Worm (Caenorhabditis elegans): ENCODE measurements around the gene cup-15.

Gene cup-15

DNA sequence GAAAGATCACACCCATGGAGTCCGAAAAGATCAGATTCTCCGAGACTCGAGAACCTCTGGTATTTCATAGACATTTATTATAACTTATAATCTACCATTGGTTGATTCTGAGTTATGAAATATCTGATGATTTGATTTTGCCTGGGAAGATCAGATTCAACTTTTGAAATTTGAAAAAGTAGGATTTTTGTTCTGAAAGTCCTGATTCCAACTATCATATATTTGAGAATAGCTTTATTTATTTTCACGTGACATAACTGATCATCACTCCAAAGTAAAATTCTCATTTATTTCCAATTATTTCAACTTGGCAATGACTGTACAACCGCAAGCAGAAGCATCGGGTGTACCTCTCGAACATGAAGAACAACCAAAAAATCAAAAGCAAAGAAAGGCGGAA lies 46.9 kb downstream of the cup-15 start, which contains the start of gene Y51B9A.7:
TSS of gene Y51B9A.7 (plus strand) at position 301 of the 400 bp plus-strand sequence.
- no peak for TF ChIP-seq C08G9.2 (tag; optimal IDR thresholded peaks at IDR 0.05)
- no peak for TF ChIP-seq gmeb-2 (tag; optimal IDR thresholded peaks at IDR 0.05)
- no peak for TF ChIP-seq ceh-19 (GFP tag; optimal IDR thresholded peaks at IDR 0.05)
- TF ChIP-seq Y22D7AL.16 (tag; optimal IDR thresholded peaks at IDR 0.05), result no peak
- TF ChIP-seq hlh-30 (tag; optimal IDR thresholded peaks at IDR 0.05; ENCODE audit: insufficient read depth), result no peak
- TF ChIP-seq pha-4 (tag; optimal IDR thresholded peaks at IDR 0.05), result no peak
- no peak for TF ChIP-seq rnt-1 (tag; optimal IDR thresholded peaks at IDR 0.05)
- no peak for TF ChIP-seq odd-2 (tag; optimal IDR thresholded peaks at IDR 0.05)

DNA sequence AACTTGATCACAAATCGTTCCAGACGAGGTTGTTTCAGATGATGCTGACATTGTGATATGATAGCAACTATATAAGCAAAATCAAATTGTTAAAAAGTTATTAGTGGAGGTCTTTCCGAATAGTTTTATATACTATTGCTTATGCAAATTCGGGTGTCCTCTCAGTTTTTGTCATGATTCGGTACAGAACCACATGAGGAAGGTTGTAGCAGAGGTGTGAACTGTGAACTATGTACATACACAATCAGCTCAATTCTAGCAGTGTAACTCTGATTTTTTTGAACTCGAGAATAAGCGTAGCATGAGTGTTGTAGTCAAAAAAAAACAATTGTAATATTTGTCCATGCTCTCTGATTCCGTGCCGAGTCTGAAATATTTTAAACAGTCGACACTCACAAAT lies 50.3 kb downstream of the cup-15 start, which contains the start of gene Y51B9A.6:
TSS of gene Y51B9A.6 (minus strand) at position 101 of the 400 bp plus-strand sequence.
- TF ChIP-seq ceh-48 (tag; optimal IDR thresholded peaks at IDR 0.05), result no peak
- TF ChIP-seq pha-2 (tag; optimal IDR thresholded peaks at IDR 0.05), result no peak
- no peak for TF ChIP-seq K09A11.1 (tag; optimal IDR thresholded peaks at IDR 0.05; ENCODE audit: insufficient read depth)
- no peak for TF ChIP-seq hlh-15 (tag; optimal IDR thresholded peaks at IDR 0.05)
- no peak for TF ChIP-seq hlh-6 (tag; optimal IDR thresholded peaks at IDR 0.05)

DNA sequence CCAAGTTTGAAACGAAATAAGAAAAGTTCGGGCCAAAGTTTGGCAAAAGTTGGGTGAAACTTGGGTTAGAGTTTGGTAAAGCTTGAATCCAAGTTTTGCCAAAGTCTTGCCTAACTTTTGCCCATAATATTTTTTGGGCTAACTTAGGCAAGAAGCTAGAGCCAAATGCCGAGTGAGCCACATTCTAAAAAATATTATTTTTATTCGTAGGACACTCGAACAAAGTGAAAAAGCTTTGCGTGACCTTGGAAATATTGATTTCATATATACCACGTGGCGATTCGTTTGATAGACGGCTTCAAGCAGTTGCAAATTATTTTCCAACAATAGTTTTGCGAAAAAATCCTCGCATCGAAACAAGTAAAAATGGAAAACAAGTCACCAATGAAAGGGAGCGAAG lies 51.0 kb downstream of the cup-15 start, which contains the start of gene Y51B9A.5:
TSS of gene Y51B9A.5 (plus strand) at position 301 of the 400 bp plus-strand sequence.
- TF ChIP-seq tbx-2 (tag; optimal IDR thresholded peaks at IDR 0.05), result no peak
- TF ChIP-seq hlh-6 (tag; optimal IDR thresholded peaks at IDR 0.05), result no peak
- TF ChIP-seq ceh-18 (tag; optimal IDR thresholded peaks at IDR 0.05), result no peak
- no peak for TF ChIP-seq F13H6.1 (tag; optimal IDR thresholded peaks at IDR 0.05)
- TF ChIP-seq eyg-1 (tag; optimal IDR thresholded peaks at IDR 0.05), result no peak
- no peak for TF ChIP-seq ceh-6 (GFP tag; optimal IDR thresholded peaks at IDR 0.05)
- no peak for TF ChIP-seq T23F11.4 (GFP tag; optimal IDR thresholded peaks at IDR 0.05)
- TF ChIP-seq rnt-1 (tag; optimal IDR thresholded peaks at IDR 0.05), result no peak
- no peak for TF ChIP-seq fax-1 (tag; optimal IDR thresholded peaks at IDR 0.05)
- no peak for TF ChIP-seq sdc-2 (tag; optimal IDR thresholded peaks at IDR 0.05)
- TF ChIP-seq C38D4.7 (GFP tag; optimal IDR thresholded peaks at IDR 0.05), result no peak
- no peak for TF ChIP-seq dmd-4 (tag; optimal IDR thresholded peaks at IDR 0.05; ENCODE audit: borderline replicate concordance)
- no peak for TF ChIP-seq pha-2 (tag; optimal IDR thresholded peaks at IDR 0.05)
- no peak for TF ChIP-seq unc-86 (tag; optimal IDR thresholded peaks at IDR 0.05)

Data from whole organism, late embryonic.